Worm (Caenorhabditis elegans) whole organism, L2 larva: ENCODE measurements around the gene ctr-9.

Experiments
- C34F6.9 ChIP-seq: fragments of 150-350 bp; optimal IDR thresholded peaks from 2 replicates; lab custom pipeline; 2014; ENCODE audit warnings: missing biosample characterization, missing genetic modification characterization
- F13H6.1 ChIP-seq: sonication (generic microtip); optimal IDR thresholded peaks from 2 replicates; lab custom pipeline; 2016; ENCODE audit warnings: missing genetic modification characterization, missing compliant biosample characterization
- R02D3.7 ChIP-seq: fragments of 150-350 bp; optimal IDR thresholded peaks from 2 replicates; lab custom pipeline; 2014; ENCODE audit warnings: missing biosample characterization, missing genetic modification characterization
- Y55F3AM.14 ChIP-seq: fragments of 200-800 bp; sonication (Bioruptor generic); optimal IDR thresholded peaks from 2 replicates; lab custom pipeline; 2018; ENCODE audit warnings: mild to moderate bottlenecking, missing genetic modification characterization, missing compliant biosample characterization
- ZK546.5 ChIP-seq: sonication (generic microtip); optimal IDR thresholded peaks from 2 replicates; lab custom pipeline; 2017; ENCODE audit warnings: missing biosample characterization, missing genetic modification characterization
- alr-1 ChIP-seq: fragments of 150-350 bp; optimal IDR thresholded peaks from 2 replicates; lab custom pipeline; 2014; ENCODE audit warnings: missing biosample characterization, missing genetic modification characterization
- aly-2 ChIP-seq: fragments of 150-350 bp; optimal IDR thresholded peaks from 2 replicates; lab custom pipeline; 2014; ENCODE audit warnings: missing biosample characterization, missing genetic modification characterization
- ama-1 ChIP-seq: fragments of 150-350 bp; optimal IDR thresholded peaks from 2 replicates; lab custom pipeline; 2018; ENCODE audit warnings: inconsistent platforms
- blmp-1 ChIP-seq: sonication (generic microtip); optimal IDR thresholded peaks from 2 replicates; lab custom pipeline; 2017; ENCODE audit warnings: missing genetic modification characterization, mild to moderate bottlenecking, missing compliant biosample characterization, antibody characterized with exemption, moderate library complexity; ENCODE audit not compliant: insufficient read depth
- ceh-16 ChIP-seq: fragments of 150-350 bp; optimal IDR thresholded peaks from 2 replicates; lab custom pipeline; 2014; ENCODE audit warnings: missing biosample characterization, missing genetic modification characterization
- ceh-82 ChIP-seq: fragments of 150-350 bp; optimal IDR thresholded peaks from 2 replicates; lab custom pipeline; 2014; ENCODE audit warnings: missing biosample characterization, missing genetic modification characterization
- crh-2 ChIP-seq: sonication (generic microtip); optimal IDR thresholded peaks from 2 replicates; lab custom pipeline; 2017; ENCODE audit warnings: missing biosample characterization, missing genetic modification characterization
- dmd-4 ChIP-seq: sonication (generic microtip); optimal IDR thresholded peaks from 2 replicates; lab custom pipeline; 2017; ENCODE audit warnings: missing biosample characterization, missing genetic modification characterization
- egl-27 ChIP-seq: sonication (generic microtip); optimal IDR thresholded peaks from 3 replicates; lab custom pipeline; 2017; ENCODE audit warnings: missing biosample characterization, missing genetic modification reagents, missing genetic modification characterization
- elt-1 ChIP-seq: fragments of 150-350 bp; optimal IDR thresholded peaks from 2 replicates; lab custom pipeline; 2014; ENCODE audit warnings: missing biosample characterization, missing genetic modification characterization
- elt-3 ChIP-seq: sonication (generic microtip); optimal IDR thresholded peaks from 2 replicates; lab custom pipeline; 2017; ENCODE audit warnings: missing biosample characterization, missing genetic modification characterization
- fos-1 ChIP-seq: fragments of 150-350 bp; optimal IDR thresholded peaks from 2 replicates; lab custom pipeline; 2014; ENCODE audit warnings: missing biosample characterization, missing genetic modification characterization
- gmeb-1 ChIP-seq: fragments of 150-350 bp; optimal IDR thresholded peaks from 2 replicates; lab custom pipeline; 2014; ENCODE audit warnings: missing biosample characterization, missing genetic modification characterization
- lin-11 ChIP-seq: fragments of 150-350 bp; sonication (generic microtip); optimal IDR thresholded peaks from 2 replicates; lab custom pipeline; 2014; ENCODE audit warnings: missing biosample characterization, missing genetic modification characterization, inconsistent platforms, mixed read lengths
- lin-13 ChIP-seq: fragments of 150-350 bp; optimal IDR thresholded peaks from 2 replicates; lab custom pipeline; 2014; ENCODE audit warnings: missing biosample characterization, missing genetic modification reagents, missing genetic modification characterization
- lin-39 ChIP-seq: fragments of 150-350 bp; optimal IDR thresholded peaks from 2 replicates; lab custom pipeline; 2014; ENCODE audit warnings: missing biosample characterization, missing genetic modification reagents, missing genetic modification characterization
- lsy-2 ChIP-seq, 2 experiments: fragments of 150-350 bp in 1 of 2; sonication (generic microtip) in 1 of 2; optimal IDR thresholded peaks; 2 replicates each; lab custom pipeline; 2014 to 2017; ENCODE audit warnings: missing biosample characterization in 2 of 2, missing genetic modification characterization in 2 of 2
- mab-5 ChIP-seq: fragments of 150-350 bp; optimal IDR thresholded peaks from 2 replicates; lab custom pipeline; 2014; ENCODE audit warnings: missing biosample characterization, missing genetic modification characterization
- mbf-1 ChIP-seq: sonication (generic microtip); optimal IDR thresholded peaks from 2 replicates; lab custom pipeline; 2017; ENCODE audit warnings: missing biosample characterization, missing genetic modification characterization
- mdl-1 ChIP-seq, 2 experiments: fragments of 150-350 bp in 1 of 2; sonication (generic microtip) in 1 of 2; optimal IDR thresholded peaks; 2 replicates each; lab custom pipeline; 2017; ENCODE audit warnings: missing biosample characterization in 2 of 2, missing genetic modification characterization in 2 of 2
- nhr-10 ChIP-seq: sonication (generic microtip); optimal IDR thresholded peaks from 2 replicates; lab custom pipeline; 2017; ENCODE audit warnings: missing biosample characterization, missing genetic modification characterization
- nhr-11 ChIP-seq: fragments of 150-350 bp; optimal IDR thresholded peaks from 2 replicates; lab custom pipeline; 2014; ENCODE audit warnings: missing biosample characterization, missing genetic modification characterization
- nhr-12 ChIP-seq: fragments of 150-350 bp; optimal IDR thresholded peaks from 2 replicates; lab custom pipeline; 2014; ENCODE audit warnings: missing biosample characterization, missing genetic modification characterization
- nhr-129 ChIP-seq: fragments of 150-350 bp; optimal IDR thresholded peaks from 2 replicates; lab custom pipeline; 2014; ENCODE audit warnings: missing biosample characterization, missing genetic modification characterization
- nhr-21 ChIP-seq: fragments of 150-350 bp; optimal IDR thresholded peaks from 2 replicates; lab custom pipeline; 2014; ENCODE audit warnings: missing biosample characterization, missing genetic modification characterization
- nhr-23 ChIP-seq: fragments of 150-350 bp; optimal IDR thresholded peaks from 2 replicates; lab custom pipeline; 2014; ENCODE audit warnings: missing biosample characterization, missing genetic modification reagents, missing genetic modification characterization
- nhr-237 ChIP-seq: fragments of 150-350 bp; optimal IDR thresholded peaks from 2 replicates; lab custom pipeline; 2014; ENCODE audit warnings: missing biosample characterization, missing genetic modification characterization
- nhr-25 ChIP-seq: fragments of 150-350 bp; sonication (generic microtip); optimal IDR thresholded peaks from 3 replicates; lab custom pipeline; 2014; ENCODE audit warnings: missing biosample characterization, missing genetic modification characterization
- nhr-6 ChIP-seq: fragments of 150-350 bp; optimal IDR thresholded peaks from 2 replicates; lab custom pipeline; 2014; ENCODE audit warnings: missing biosample characterization, missing genetic modification characterization
- nhr-77 ChIP-seq: fragments of 150-350 bp; optimal IDR thresholded peaks from 2 replicates; lab custom pipeline; 2014; ENCODE audit warnings: missing biosample characterization, missing genetic modification characterization
- peb-1 ChIP-seq: fragments of 150-350 bp; optimal IDR thresholded peaks from 2 replicates; lab custom pipeline; 2014; ENCODE audit warnings: missing biosample characterization, missing genetic modification characterization
- sem-4 ChIP-seq: fragments of 150-350 bp; optimal IDR thresholded peaks from 2 replicates; lab custom pipeline; 2014; ENCODE audit warnings: missing biosample characterization, missing genetic modification reagents, missing genetic modification characterization
- skn-1 ChIP-seq: sonication (generic microtip); optimal IDR thresholded peaks from 2 replicates; lab custom pipeline; 2017; ENCODE audit warnings: missing biosample characterization, missing genetic modification characterization
- sma-3 ChIP-seq: sonication (generic microtip); optimal IDR thresholded peaks from 2 replicates; lab custom pipeline; 2016; ENCODE audit warnings: missing genetic modification reagents, missing genetic modification characterization, missing compliant biosample characterization
- sma-9 ChIP-seq, 2 experiments: fragments of 150-350 bp in 1 of 2; sonication (generic microtip) in 1 of 2; optimal IDR thresholded peaks; 2 replicates each; lab custom pipeline; 2014 to 2016; ENCODE audit warnings: missing genetic modification characterization in 2 of 2, mild to moderate bottlenecking in 1 of 2, missing biosample characterization in 1 of 2, missing compliant biosample characterization in 1 of 2, missing genetic modification reagents in 1 of 2, moderate library complexity in 1 of 2
- snpc-4 ChIP-seq: fragments of 150-350 bp; optimal IDR thresholded peaks from 2 replicates; lab custom pipeline; 2014; ENCODE audit warnings: missing biosample characterization, missing genetic modification characterization
- unc-39 ChIP-seq: fragments of 150-350 bp; optimal IDR thresholded peaks from 2 replicates; lab custom pipeline; 2014; ENCODE audit warnings: missing biosample characterization, missing genetic modification characterization
- unc-55 ChIP-seq: fragments of 150-350 bp; sonication (generic microtip); optimal IDR thresholded peaks from 3 replicates; lab custom pipeline; 2014; ENCODE audit warnings: missing biosample characterization, missing genetic modification reagents, missing genetic modification characterization
- unc-62 ChIP-seq: fragments of 150-350 bp; optimal IDR thresholded peaks from 2 replicates; lab custom pipeline; 2014; ENCODE audit warnings: missing biosample characterization, missing genetic modification reagents, missing genetic modification characterization
- zag-1 ChIP-seq: fragments of 150-350 bp; optimal IDR thresholded peaks from 2 replicates; lab custom pipeline; 2014; ENCODE audit warnings: missing biosample characterization, missing genetic modification characterization
- ztf-1 ChIP-seq: fragments of 200-800 bp; sonication (Bioruptor generic); conservative IDR thresholded peaks from 2 replicates; pipeline ENCODE4 v1.3.6; 2022; ENCODE audit warnings: missing genetic modification characterization, missing compliant biosample characterization
- ztf-11 ChIP-seq: sonication (generic microtip); optimal IDR thresholded peaks from 2 replicates; lab custom pipeline; 2017; ENCODE audit warnings: missing biosample characterization, missing genetic modification characterization
- ztf-4 ChIP-seq: fragments of 150-350 bp; optimal IDR thresholded peaks from 2 replicates; lab custom pipeline; 2014; ENCODE audit warnings: missing biosample characterization, missing genetic modification characterization

Gene ctr-9

ce11 chrIII:9457192-9458103 is 33.7 kb upstream of the ctr-9 start:
- TF ChIP-seq ztf-1 (GFP tag; lab: Robert Waterston, UW) (no peak), peb-1 (tag; lab: Kevin White, UChicago) (no peak), unc-39 (no peak), blmp-1 (peak; percentile 22), dmd-4 (tag; lab: Kevin White, UChicago) (no peak), sma-9 (GFP tag; optimal IDR thresholded peaks at IDR 0.05; lab: Kevin White, UChicago) (peak; percentile 39), sma-9 (tag; optimal IDR thresholded peaks at IDR 0.05; lab: Kevin White, UChicago) (no peak), lin-11 (tag; lab: Kevin White, UChicago) (no peak), ceh-82 (tag; lab: Kevin White, UChicago) (no peak), nhr-21 (tag; lab: Kevin White, UChicago) (peak; percentile 42), ztf-11 (tag; lab: Kevin White, UChicago) (no peak), elt-3 (no peak), F13H6.1 (tag; lab: Kevin White, UChicago) (peak; percentile 75), elt-1 (tag; lab: Kevin White, UChicago) (no peak), mdl-1 (tag; optimal IDR thresholded peaks at IDR 0.05; lab: Kevin White, UChicago) (no peak), sma-3 (GFP tag; lab: Kevin White, UChicago) (peak; percentile 13), ztf-4 (tag; lab: Kevin White, UChicago) (peak; percentile 57), lsy-2 (tag; optimal IDR thresholded peaks at IDR 0.05; lab: Kevin White, UChicago) (peak; percentile 14 to 37), sem-4 (tag; lab: Kevin White, UChicago) (no peak), nhr-77 (tag; lab: Kevin White, UChicago) (no peak), nhr-23 (no peak), C34F6.9 (tag; lab: Kevin White, UChicago) (peak; percentile 74), crh-2 (peak; percentile 3), skn-1 (tag; lab: Kevin White, UChicago) (no peak), R02D3.7 (tag; lab: Kevin White, UChicago) (no peak), nhr-237 (tag; lab: Kevin White, UChicago) (no peak), aly-2 (no peak), mab-5 (peak; percentile 10), unc-62 (GFP tag; lab: Kevin White, UChicago) (no peak), nhr-12 (tag; lab: Kevin White, UChicago) (no peak), nhr-129 (peak; percentile 90), snpc-4 (tag; lab: Kevin White, UChicago) (no peak), lin-39 (no peak), gmeb-1 (tag; lab: Kevin White, UChicago) (no peak), fos-1 (tag; lab: Kevin White, UChicago) (peak; percentile 24), nhr-10 (tag; lab: Kevin White, UChicago) (no peak), ceh-16 (tag; lab: Kevin White, UChicago) (no peak), egl-27 (tag; lab: Kevin White, UChicago) (no peak), lin-13 (no peak), nhr-25 (tag; lab: Kevin White, UChicago) (no peak), zag-1 (no peak), nhr-6 (no peak), ZK546.5 (tag; lab: Kevin White, UChicago) (no peak), ama-1 (peak; percentile 38), alr-1 (tag; lab: Kevin White, UChicago) (no peak), Y55F3AM.14 (GFP tag; lab: Kevin White, UChicago) (no peak), unc-55 (GFP tag; lab: Kevin White, UChicago) (no peak), nhr-11 (tag; lab: Kevin White, UChicago) (no peak), mbf-1 (tag; lab: Kevin White, UChicago) (no peak)
